Worm (Caenorhabditis elegans) whole organism, early embryonic: ENCODE measurements around the gene clec-202.

Experiments used
- B0310.2 ChIP-seq: sonication (generic microtip); optimal IDR thresholded peaks from 2 replicates; lab custom pipeline; 2016; ENCODE audit warnings: mild to moderate bottlenecking, missing genetic modification characterization, missing compliant biosample characterization
- F13C5.2 ChIP-seq: sonication (generic microtip); optimal IDR thresholded peaks from 2 replicates; lab custom pipeline; 2017; ENCODE audit warnings: mild to moderate bottlenecking, missing genetic modification characterization, inconsistent platforms, missing compliant biosample characterization
- aly-1 ChIP-seq: sonication (generic microtip); optimal IDR thresholded peaks from 2 replicates; lab custom pipeline; 2016; ENCODE audit warnings: missing genetic modification characterization, missing compliant biosample characterization
- ama-1 ChIP-seq: fragments of 150-350 bp; optimal IDR thresholded peaks from 2 replicates; lab custom pipeline; 2014
- ceh-13 ChIP-seq: fragments of 200-800 bp; sonication (Bioruptor generic); optimal IDR thresholded peaks from 2 replicates; lab custom pipeline; 2018; ENCODE audit warnings: mild to moderate bottlenecking, missing genetic modification characterization, missing compliant biosample characterization
- ceh-36 ChIP-seq: sonication (generic microtip); optimal IDR thresholded peaks from 2 replicates; lab custom pipeline; 2016; ENCODE audit warnings: missing genetic modification characterization, inconsistent platforms, missing compliant biosample characterization
- ets-7 ChIP-seq: sonication (generic microtip); optimal IDR thresholded peaks from 2 replicates; lab custom pipeline; 2016; ENCODE audit warnings: missing genotype, missing genetic modification characterization, missing compliant biosample characterization
- flt-1 ChIP-seq: fragments of 200-800 bp; sonication (Bioruptor generic); IDR thresholded peaks from 2 replicates; pipeline ENCODE4 v1.3.6; 2022; ENCODE audit warnings: missing genetic modification characterization, missing compliant biosample characterization
- hmbx-1 ChIP-seq: sonication (generic microtip); optimal IDR thresholded peaks from 2 replicates; lab custom pipeline; 2016; ENCODE audit warnings: mild to moderate bottlenecking, missing genetic modification characterization, missing compliant biosample characterization
- hmg-4 ChIP-seq: fragments of 200-800 bp; sonication (Bioruptor generic); optimal IDR thresholded peaks from 2 replicates; lab custom pipeline; 2018; ENCODE audit warnings: mild to moderate bottlenecking, missing genetic modification characterization, missing compliant biosample characterization
- hnd-1 ChIP-seq: sonication (generic microtip); optimal IDR thresholded peaks from 2 replicates; lab custom pipeline; 2016; ENCODE audit warnings: missing genetic modification characterization, missing compliant biosample characterization
- pes-1 ChIP-seq: fragments of 200-800 bp; sonication (Bioruptor generic); IDR thresholded peaks from 2 replicates; pipeline ENCODE4 v1.3.6; 2022; ENCODE audit warnings: missing genetic modification reagents, missing genetic modification characterization, missing compliant biosample characterization
- scrt-1 ChIP-seq: fragments of 200-800 bp; sonication (Bioruptor generic); IDR thresholded peaks from 2 replicates; pipeline ENCODE4 v1.3.6; 2022; ENCODE audit warnings: missing genetic modification characterization, missing compliant biosample characterization
- sea-1 ChIP-seq: fragments of 200-800 bp; sonication (Bioruptor generic); conservative IDR thresholded peaks from 2 replicates; pipeline ENCODE4 v1.3.6; 2022; ENCODE audit warnings: missing genetic modification characterization, missing compliant biosample characterization
- tbx-11 ChIP-seq: fragments of 200-800 bp; sonication (Bioruptor generic); IDR thresholded peaks from 2 replicates; pipeline ENCODE4 v1.3.6; 2022; ENCODE audit warnings: missing genetic modification characterization, missing compliant biosample characterization
- tbx-37 ChIP-seq: fragments of 200-800 bp; sonication (Bioruptor generic); conservative IDR thresholded peaks from 2 replicates; pipeline ENCODE4 v1.3.6; 2022; ENCODE audit warnings: missing genetic modification reagents, missing genetic modification characterization, missing compliant biosample characterization
- tra-4 ChIP-seq: sonication (generic microtip); optimal IDR thresholded peaks from 2 replicates; lab custom pipeline; 2017; ENCODE audit warnings: missing genetic modification characterization, missing compliant biosample characterization

clec-202 gene

ce11 chrIV:17361143-17361542, at the start of gene clec-202:
TSS of gene clec-202 (plus strand) at chrIV:17361443.
- no peak for TF ChIP-seq F13C5.2
- TF ChIP-seq hmbx-1 (tag; lab: Kevin White, UChicago) = no peak
- no peak for TF ChIP-seq aly-1
- no peak for TF ChIP-seq ets-7 (tag; lab: Kevin White, UChicago)
- TF ChIP-seq tra-4 (tag; lab: Kevin White, UChicago) = no peak
- no peak for TF ChIP-seq sea-1 (GFP tag; lab: Robert Waterston, UW)
- no peak for TF ChIP-seq hmg-4
- TF ChIP-seq ceh-13 (GFP tag; lab: Kevin White, UChicago) = no peak
- TF ChIP-seq tbx-37 (GFP tag; lab: Robert Waterston, UW) = no peak
- no peak for TF ChIP-seq tbx-11 (GFP tag; lab: Robert Waterston, UW)
- no peak for TF ChIP-seq scrt-1 (GFP tag; lab: Robert Waterston, UW)
- no peak for TF ChIP-seq flt-1 (GFP tag; lab: Robert Waterston, UW)
- TF ChIP-seq ceh-36 (tag; lab: Kevin White, UChicago) = no peak
- TF ChIP-seq hnd-1 (tag; lab: Kevin White, UChicago) = no peak
- no peak for TF ChIP-seq ama-1 (lab: Kevin White, UChicago)
- no peak for TF ChIP-seq pes-1
- no peak for TF ChIP-seq B0310.2 (tag; lab: Kevin White, UChicago)

ce11 chrIV:17311842-17312241, 49.4 kb upstream of the clec-202 start, which contains the start of gene snf-9:
TSS of gene snf-9 (plus strand) at chrIV:17312142.
- no peak for TF ChIP-seq pes-1
- TF ChIP-seq ama-1 (lab: Kevin White, UChicago) = no peak
- no peak for TF ChIP-seq F13C5.2
- TF ChIP-seq B0310.2 (tag; lab: Kevin White, UChicago) = no peak
- no peak for TF ChIP-seq hmg-4
- TF ChIP-seq hmbx-1 (tag; lab: Kevin White, UChicago) = no peak
- TF ChIP-seq flt-1 (GFP tag; lab: Robert Waterston, UW) = no peak
- no peak for TF ChIP-seq ets-7 (tag; lab: Kevin White, UChicago)
- no peak for TF ChIP-seq aly-1
- TF ChIP-seq ceh-36 (tag; lab: Kevin White, UChicago) = no peak
- no peak for TF ChIP-seq scrt-1 (GFP tag; lab: Robert Waterston, UW)
- TF ChIP-seq tbx-11 (GFP tag; lab: Robert Waterston, UW) = no peak
- no peak for TF ChIP-seq sea-1 (GFP tag; lab: Robert Waterston, UW)
- no peak for TF ChIP-seq tbx-37 (GFP tag; lab: Robert Waterston, UW)
- TF ChIP-seq hnd-1 (tag; lab: Kevin White, UChicago) = no peak
- no peak for TF ChIP-seq tra-4 (tag; lab: Kevin White, UChicago)
- no peak for TF ChIP-seq ceh-13 (GFP tag; lab: Kevin White, UChicago)

- no peak for TF ChIP-seq ets-7 (tag; lab: Kevin White, UChicago)
These were observed 44.8 kb upstream of the clec-202 start, which contains the start of gene C49C3.20 for ce11 chrIV:17316398-17316797. TSS of gene C49C3.20 (minus strand) at chrIV:17316498.

- TF ChIP-seq scrt-1 (GFP tag; lab: Robert Waterston, UW) (no peak), hmg-4 (no peak), ama-1 (lab: Kevin White, UChicago) (no peak), tra-4 (tag; lab: Kevin White, UChicago) (no peak), hmbx-1 (tag; lab: Kevin White, UChicago) (no peak), ets-7 (tag; lab: Kevin White, UChicago) (no peak), hnd-1 (tag; lab: Kevin White, UChicago) (no peak)
These were observed 40.8 kb upstream of the clec-202 start, which contains the start of gene C49C3.4 for ce11 chrIV:17320445-17320844. TSS of gene C49C3.4 (plus strand) at chrIV:17320795.

ce11 chrIV:17328834-17329233, 32.4 kb upstream of the clec-202 start, which contains the start of gene ceh-88:
TSS of gene ceh-88 (plus strand) at chrIV:17329188.
- TF ChIP-seq sea-1 (GFP tag; lab: Robert Waterston, UW) = no peak
- TF ChIP-seq flt-1 (GFP tag; lab: Robert Waterston, UW) = no peak
- TF ChIP-seq tbx-11 (GFP tag; lab: Robert Waterston, UW) = no peak
- no peak for TF ChIP-seq B0310.2 (tag; lab: Kevin White, UChicago)
- no peak for TF ChIP-seq pes-1
- no peak for TF ChIP-seq tra-4 (tag; lab: Kevin White, UChicago)
- TF ChIP-seq hmbx-1 (tag; lab: Kevin White, UChicago) = no peak
- no peak for TF ChIP-seq ceh-36 (tag; lab: Kevin White, UChicago)

- no peak for TF ChIP-seq ets-7 (tag; lab: Kevin White, UChicago)
- no peak for TF ChIP-seq sea-1 (GFP tag; lab: Robert Waterston, UW)
These were observed 30.1 kb upstream of the clec-202 start, which contains the start of gene C49C3.6 for ce11 chrIV:17331100-17331577. TSS of gene C49C3.6 (plus strand) at chrIV:17331527.

- no peak for TF ChIP-seq tbx-37 (GFP tag; lab: Robert Waterston, UW)
- TF ChIP-seq F13C5.2 = no peak
- no peak for TF ChIP-seq ceh-13 (GFP tag; lab: Kevin White, UChicago)
- TF ChIP-seq tbx-11 (GFP tag; lab: Robert Waterston, UW) = no peak
- no peak for TF ChIP-seq tra-4 (tag; lab: Kevin White, UChicago)
- TF ChIP-seq scrt-1 (GFP tag; lab: Robert Waterston, UW) = no peak
These were observed 29.0 kb upstream of the clec-202 start, which contains the start of gene C49C3.7 for ce11 chrIV:17332261-17332660. TSS of gene C49C3.7 (plus strand) at chrIV:17332561.
